Worm (Caenorhabditis elegans): Measurements from ENCODE around the gene ani-2.

ce11 chrII:6373361-6373760, 8.2 kb upstream of the ani-2 start:
- TF ChIP-seq R02D3.7 (tag; optimal IDR thresholded peaks at IDR 0.05) (no peak), unc-39 (tag; optimal IDR thresholded peaks at IDR 0.05) (no peak), nhr-28 (tag; optimal IDR thresholded peaks at IDR 0.05) (no peak), tbx-2 (tag; optimal IDR thresholded peaks at IDR 0.05) (no peak), zag-1 (tag; optimal IDR thresholded peaks at IDR 0.05) (no peak), unc-62 (GFP tag; optimal IDR thresholded peaks at IDR 0.05) (no peak), snpc-4 (tag; optimal IDR thresholded peaks at IDR 0.05) (no peak), skn-1 (tag; optimal IDR thresholded peaks at IDR 0.05) (no peak), ztf-4 (tag; optimal IDR thresholded peaks at IDR 0.05) (no peak)

Measured in whole organism, L3 larva.